Fruit fly (Drosophila melanogaster) whole organism, embryonic: Measurements from ENCODE around the gene ssp3.

ENCODE experiments used
- Blimp-1 ChIP-seq: fragments of 200-800 bp; sonication (Bioruptor generic); optimal IDR thresholded peaks from 3 replicates; lab custom pipeline; 2018; ENCODE audit warnings: missing biosample characterization, missing genetic modification characterization, mild to moderate bottlenecking, moderate library complexity, missing genetic modification reagents
- CG10267 ChIP-seq: fragments of 200-800 bp; sonication (Bioruptor generic); optimal IDR thresholded peaks from 2 replicates; lab custom pipeline; 2018; ENCODE audit warnings: missing biosample characterization, mild to moderate bottlenecking, missing genetic modification characterization, moderate library complexity
- CG11456 ChIP-seq: fragments of 200-800 bp; sonication (Bioruptor generic); IDR thresholded peaks from 3 replicates; pipeline ENCODE4 v1.3.6; 2022; ENCODE audit warnings: missing biosample characterization, missing genetic modification characterization
- CG11560 ChIP-seq: fragments of 200-800 bp; sonication (Bioruptor generic); IDR thresholded peaks from 3 replicates; pipeline ENCODE4 v1.3.6; 2022; ENCODE audit warnings: missing biosample characterization, missing genetic modification characterization
- CG12236 ChIP-seq: fragments of 200-800 bp; sonication (Bioruptor generic); optimal IDR thresholded peaks from 2 replicates; lab custom pipeline; 2016; ENCODE audit warnings: missing biosample characterization, missing genetic modification characterization
- CG13287 ChIP-seq: fragments of 200-800 bp; sonication (Bioruptor generic); IDR thresholded peaks from 2 replicates; pipeline ENCODE4 v1.3.6; 2022; ENCODE audit warnings: missing biosample characterization, missing genetic modification characterization; ENCODE audit not compliant: partially characterized antibody
- CG14965 ChIP-seq: fragments of 200-800 bp; sonication (Bioruptor generic); optimal IDR thresholded peaks from 2 replicates; lab custom pipeline; 2016; ENCODE audit warnings: missing biosample characterization, missing genetic modification characterization, borderline replicate concordance
- CG2202 ChIP-seq: fragments of 200-800 bp; sonication (Bioruptor generic); optimal IDR thresholded peaks from 2 replicates; lab custom pipeline; 2018; ENCODE audit warnings: missing biosample characterization, mild to moderate bottlenecking, missing genetic modification characterization
- CG3065 ChIP-seq: fragments of 200-800 bp; sonication (Bioruptor generic); optimal IDR thresholded peaks from 2 replicates; lab custom pipeline; 2016; ENCODE audit warnings: missing biosample characterization, missing genetic modification characterization
- CG32532 ChIP-seq: fragments of 200-800 bp; sonication (Bioruptor generic); IDR thresholded peaks from 2 replicates; pipeline ENCODE4 v1.3.6; 2022; ENCODE audit warnings: missing biosample characterization, missing genetic modification characterization
- CG3281 ChIP-seq: fragments of 200-800 bp; sonication (Bioruptor generic); optimal IDR thresholded peaks from 3 replicates; lab custom pipeline; 2017; ENCODE audit warnings: missing biosample characterization, mild to moderate bottlenecking, missing genetic modification characterization
- CG33557 ChIP-seq: fragments of 200-800 bp; sonication (Bioruptor generic); optimal IDR thresholded peaks from 2 replicates; lab custom pipeline; 2019; ENCODE audit warnings: missing biosample characterization, mild to moderate bottlenecking, missing genetic modification characterization, moderate library complexity
- CG3995 ChIP-seq: fragments of 200-800 bp; sonication (Bioruptor generic); optimal IDR thresholded peaks from 3 replicates; lab custom pipeline; 2016; ENCODE audit warnings: missing biosample characterization, missing genetic modification characterization
- CG4730 ChIP-seq: fragments of 200-800 bp; sonication (Bioruptor generic); IDR thresholded peaks from 2 replicates; pipeline ENCODE4 v1.3.6; 2022; ENCODE audit warnings: missing biosample characterization, missing genetic modification characterization
- CG6683 ChIP-seq: fragments of 200-800 bp; sonication (Bioruptor generic); optimal IDR thresholded peaks from 2 replicates; lab custom pipeline; 2017; ENCODE audit warnings: missing biosample characterization, mild to moderate bottlenecking, missing genetic modification characterization, missing genetic modification reagents
- CG6689 ChIP-seq: fragments of 200-800 bp; sonication (Bioruptor generic); IDR thresholded peaks from 2 replicates; pipeline ENCODE4 v1.3.6; 2022; ENCODE audit warnings: missing biosample characterization, missing genetic modification characterization
- Dfd ChIP-seq, 2 experiments: fragments of >200 bp; optimal IDR thresholded peaks; 2 replicates each; lab custom pipeline; 2017; ENCODE audit warnings: missing biosample characterization in 2 of 2, missing genetic modification characterization in 2 of 2
- HLH3B ChIP-seq: fragments of 200-800 bp; sonication (Bioruptor generic); IDR thresholded peaks from 2 replicates; pipeline ENCODE4 v1.3.6; 2022; ENCODE audit warnings: missing biosample characterization, missing genetic modification characterization
- HLH4C ChIP-seq: fragments of 200-800 bp; sonication (Bioruptor generic); IDR thresholded peaks from 3 replicates; pipeline ENCODE4 v1.3.6; 2022; ENCODE audit warnings: missing biosample characterization, missing genetic modification characterization; ENCODE audit not compliant: partially characterized antibody
- Hand ChIP-seq: fragments of 200-800 bp; sonication (Bioruptor generic); optimal IDR thresholded peaks from 2 replicates; lab custom pipeline; 2017; ENCODE audit warnings: mild to moderate bottlenecking, missing biosample characterization, missing genetic modification reagents, missing genetic modification characterization
- HmgD ChIP-seq: fragments of 200-800 bp; sonication (Bioruptor generic); optimal IDR thresholded peaks from 3 replicates; lab custom pipeline; 2016; ENCODE audit warnings: missing biosample characterization, missing genetic modification characterization
- Hr51 ChIP-seq, 2 experiments: fragments of 200-800 bp; sonication (Bioruptor generic); optimal IDR thresholded peaks; 2 replicates in 1 of 2; 3 replicates in 1 of 2; lab custom pipeline; 2016 to 2018; ENCODE audit warnings: missing biosample characterization in 2 of 2, missing genetic modification characterization in 2 of 2, mild to moderate bottlenecking in 1 of 2, moderate library complexity in 1 of 2
- Jarid2 ChIP-seq: fragments of 200-800 bp; sonication (Bioruptor generic); optimal IDR thresholded peaks from 3 replicates; lab custom pipeline; 2017; ENCODE audit warnings: mild to moderate bottlenecking, missing biosample characterization, missing genetic modification reagents, missing genetic modification characterization
- MTF-1 ChIP-seq: fragments of 200-800 bp; sonication (Bioruptor generic); optimal IDR thresholded peaks from 2 replicates; lab custom pipeline; 2018; ENCODE audit warnings: missing biosample characterization, mild to moderate bottlenecking, missing genetic modification characterization, borderline replicate concordance
- NFAT ChIP-seq: fragments of 200-800 bp; sonication (Bioruptor generic); IDR thresholded peaks from 2 replicates; pipeline ENCODE4 v1.3.6; 2022; ENCODE audit warnings: missing biosample characterization, missing genetic modification characterization
- Oli ChIP-seq: fragments of 200-800 bp; sonication (Bioruptor generic); optimal IDR thresholded peaks from 2 replicates; lab custom pipeline; 2018; ENCODE audit warnings: missing biosample characterization, mild to moderate bottlenecking, missing genetic modification characterization, moderate library complexity
- Opbp ChIP-seq: fragments of 200-800 bp; sonication (Bioruptor generic); IDR thresholded peaks from 3 replicates; pipeline ENCODE4 v1.3.6; 2022; ENCODE audit warnings: missing biosample characterization, missing genetic modification characterization; ENCODE audit not compliant: partially characterized antibody
- Rx ChIP-seq: fragments of 200-800 bp; sonication (Bioruptor generic); IDR thresholded peaks from 2 replicates; pipeline ENCODE4 v1.3.6; 2022; ENCODE audit warnings: missing biosample characterization, missing genetic modification characterization
- Ssrp ChIP-seq: fragments of 200-800 bp; sonication (Bioruptor generic); optimal IDR thresholded peaks from 2 replicates; lab custom pipeline; 2018; ENCODE audit warnings: missing biosample characterization, mild to moderate bottlenecking, missing genetic modification characterization, moderate library complexity
- Usf ChIP-seq: fragments of 200-800 bp; sonication (Bioruptor generic); optimal IDR thresholded peaks from 2 replicates; lab custom pipeline; 2017; ENCODE audit warnings: missing genotype, missing biosample characterization, missing genetic modification characterization
- bab2 ChIP-seq: fragments of 200-800 bp; sonication (Bioruptor generic); optimal IDR thresholded peaks from 2 replicates; lab custom pipeline; 2016; ENCODE audit warnings: missing biosample characterization, missing genetic modification characterization
- bcd ChIP-seq: fragments of 200-800 bp; sonication (Bioruptor generic); optimal IDR thresholded peaks from 2 replicates; lab custom pipeline; 2017; ENCODE audit warnings: missing biosample characterization, mild to moderate bottlenecking, missing genetic modification characterization
- chm ChIP-seq: fragments of 200-800 bp; sonication (Bioruptor generic); IDR thresholded peaks from 2 replicates; pipeline ENCODE4 v1.3.6; 2022; ENCODE audit warnings: missing biosample characterization, missing genetic modification characterization
- dmrt11E ChIP-seq: fragments of 200-800 bp; sonication (Bioruptor generic); optimal IDR thresholded peaks from 3 replicates; lab custom pipeline; 2018; ENCODE audit warnings: missing biosample characterization, mild to moderate bottlenecking, missing genetic modification characterization, moderate library complexity
- gsb-n ChIP-seq: fragments of 200-800 bp; sonication (Bioruptor generic); optimal IDR thresholded peaks from 3 replicates; lab custom pipeline; 2018; ENCODE audit warnings: missing biosample characterization, mild to moderate bottlenecking, missing genetic modification characterization
- knrl ChIP-seq: fragments of 200-800 bp; sonication (Bioruptor generic); IDR thresholded peaks from 3 replicates; pipeline ENCODE4 v1.3.6; 2022; ENCODE audit warnings: missing biosample characterization, missing genetic modification characterization; ENCODE audit not compliant: partially characterized antibody
- lilli ChIP-seq: fragments of 200-800 bp; sonication (Bioruptor generic); optimal IDR thresholded peaks from 3 replicates; lab custom pipeline; 2016; ENCODE audit warnings: missing biosample characterization, missing genetic modification characterization
- otp ChIP-seq: fragments of 200-800 bp; sonication (Bioruptor generic); IDR thresholded peaks from 3 replicates; pipeline ENCODE4, ENCODE4 v1.3.6; 2022; ENCODE audit warnings: missing biosample characterization, missing genetic modification characterization
- p53 ChIP-seq: fragments of 200-800 bp; sonication (Bioruptor generic); optimal IDR thresholded peaks from 2 replicates; lab custom pipeline; 2016; ENCODE audit warnings: missing biosample characterization, missing genetic modification characterization
- phol ChIP-seq: fragments of 200-800 bp; sonication (Bioruptor generic); optimal IDR thresholded peaks from 3 replicates; lab custom pipeline; 2018; ENCODE audit warnings: missing biosample characterization, mild to moderate bottlenecking, missing genetic modification characterization, moderate library complexity
- repo ChIP-seq: fragments of 200-800 bp; sonication (Bioruptor generic); optimal IDR thresholded peaks from 2 replicates; lab custom pipeline; 2016; ENCODE audit warnings: missing biosample characterization, missing genetic modification characterization
- sim ChIP-seq: fragments of 200-800 bp; sonication (Bioruptor generic); IDR thresholded peaks from 2 replicates; pipeline ENCODE4 v1.3.6; 2022; ENCODE audit warnings: missing biosample characterization, missing genetic modification characterization
- sqz ChIP-seq: fragments of 200-800 bp; sonication (Bioruptor generic); optimal IDR thresholded peaks from 3 replicates; lab custom pipeline; 2018; ENCODE audit warnings: missing biosample characterization, mild to moderate bottlenecking, missing genetic modification characterization
- sr ChIP-seq: fragments of 200-800 bp; sonication (Bioruptor generic); IDR thresholded peaks from 3 replicates; pipeline ENCODE4 v1.3.6; 2022; ENCODE audit warnings: missing biosample characterization, missing genetic modification characterization
- tio ChIP-seq: fragments of 200-800 bp; sonication (Bioruptor generic); optimal IDR thresholded peaks from 2 replicates; lab custom pipeline; 2017; ENCODE audit warnings: missing biosample characterization, missing genetic modification characterization, inconsistent platforms
- tll ChIP-seq, 2 experiments: fragments of 200-800 bp in 1 of 2; fragments of >200 bp in 1 of 2; sonication (Bioruptor generic) in 1 of 2; optimal IDR thresholded peaks; 2 replicates each; lab custom pipeline; 2017 to 2019; ENCODE audit warnings: missing biosample characterization in 2 of 2, missing genetic modification characterization in 2 of 2, mild to moderate bottlenecking in 1 of 2, moderate library complexity in 1 of 2
- tup ChIP-seq: fragments of 200-800 bp; sonication (Bioruptor generic); optimal IDR thresholded peaks from 2 replicates; lab custom pipeline; 2016; ENCODE audit warnings: missing biosample characterization, mild to moderate bottlenecking, missing genetic modification characterization, moderate library complexity
- usp ChIP-seq: fragments of >200 bp; optimal IDR thresholded peaks from 2 replicates; lab custom pipeline; 2017; ENCODE audit warnings: missing biosample characterization, missing genetic modification characterization
- vnd ChIP-seq: fragments of 200-800 bp; sonication (Bioruptor generic); IDR thresholded peaks from 3 replicates; pipeline ENCODE4 v1.3.6; 2022; ENCODE audit warnings: missing biosample characterization, missing genetic modification characterization; ENCODE audit not compliant: partially characterized antibody

ssp3 gene

dm6 chr2L:18953512-18954254 is 9.9 kb upstream of the ssp3 start (continued):
- TF ChIP-seq gsb-n (tag; lab: Kevin White, UChicago) (no peak), tio (GFP tag; lab: Kevin White, UChicago) (no peak), CG11456 (GFP tag; lab: Robert Waterston, UW) (no peak), CG2202 (tag; lab: Kevin White, UChicago) (no peak), sr (no peak), MTF-1 (no peak), CG6683 (GFP tag; lab: Kevin White, UChicago) (no peak), HLH4C (no peak), Oli (tag; lab: Kevin White, UChicago) (peak; percentile 10), Opbp (GFP tag; lab: Robert Waterston, UW) (no peak), otp (GFP tag; lab: Robert Waterston, UW) (no peak), Hand (GFP tag; lab: Kevin White, UChicago) (no peak), p53 (GFP tag; lab: Kevin White, UChicago) (no peak), knrl (GFP tag; lab: Robert Waterston, UW) (no peak), phol (tag; lab: Kevin White, UChicago) (peak; percentile 18), CG11560 (no peak), Ssrp (peak; percentile 8), sqz (GFP tag; lab: Kevin White, UChicago) (no peak), dmrt11E (tag; lab: Kevin White, UChicago) (no peak), usp (no peak), Dfd (GFP tag; optimal IDR thresholded peaks at IDR 0.05; lab: Kevin White, UChicago) (no peak), Jarid2 (no peak), CG14965 (GFP tag; lab: Kevin White, UChicago) (no peak), Blimp-1 (GFP tag; lab: Kevin White, UChicago) (peak; percentile 24), Rx (GFP tag; lab: Robert Waterston, UW) (no peak; the same call in 1 of the 2 replicates), sim (no peak), CG10267 (tag; lab: Kevin White, UChicago) (peak; percentile 13), CG6689 (GFP tag; lab: Robert Waterston, UW) (0 out of 2 replicates have a peak, but pooled peaks have one; percentile 23), chm (GFP tag; lab: Robert Waterston, UW) (no peak), CG3281 (GFP tag; lab: Kevin White, UChicago) (peak; percentile 56), HLH3B (no peak), lilli (no peak), HmgD (GFP tag; lab: Kevin White, UChicago) (no peak), CG12236 (GFP tag; lab: Kevin White, UChicago) (no peak), NFAT (GFP tag; lab: Robert Waterston, UW) (no peak), bcd (no peak), bab2 (GFP tag; lab: Kevin White, UChicago) (no peak), CG3065 (no peak), CG13287 (GFP tag; lab: Robert Waterston, UW) (no peak), CG3995 (GFP tag; lab: Kevin White, UChicago) (no peak), Hr51 (GFP tag; optimal IDR thresholded peaks at IDR 0.05; lab: Kevin White, UChicago) (peak in 1 of 2 experiments; percentile 37), Usf (GFP tag; lab: Kevin White, UChicago) (no peak), CG32532 (GFP tag; lab: Robert Waterston, UW) (peak; percentile 19; the same call in 1 of the 2 replicates), repo (no peak), tup (GFP tag; lab: Kevin White, UChicago) (no peak), tll (GFP tag; optimal IDR thresholded peaks at IDR 0.05; lab: Kevin White, UChicago) (no peak), CG4730 (no peak), CG33557 (GFP tag; lab: Kevin White, UChicago) (no peak), vnd (GFP tag; lab: Robert Waterston, UW) (no peak)
